Worm (Caenorhabditis elegans) whole organism, L2 larva: ENCODE results near the gene Y44A6B.3.

ENCODE experiments used
- F13H6.1 ChIP-seq: sonication (generic microtip); optimal IDR thresholded peaks from 2 replicates; lab custom pipeline; 2016; ENCODE audit warnings: missing genetic modification characterization, missing compliant biosample characterization
- R02D3.7 ChIP-seq: fragments of 150-350 bp; optimal IDR thresholded peaks from 2 replicates; lab custom pipeline; 2014; ENCODE audit warnings: missing biosample characterization, missing genetic modification characterization
- Y55F3AM.14 ChIP-seq: fragments of 200-800 bp; sonication (Bioruptor generic); optimal IDR thresholded peaks from 2 replicates; lab custom pipeline; 2018; ENCODE audit warnings: mild to moderate bottlenecking, missing genetic modification characterization, missing compliant biosample characterization
- ZK546.5 ChIP-seq: sonication (generic microtip); optimal IDR thresholded peaks from 2 replicates; lab custom pipeline; 2017; ENCODE audit warnings: missing biosample characterization, missing genetic modification characterization
- alr-1 ChIP-seq: fragments of 150-350 bp; optimal IDR thresholded peaks from 2 replicates; lab custom pipeline; 2014; ENCODE audit warnings: missing biosample characterization, missing genetic modification characterization
- ama-1 ChIP-seq: fragments of 150-350 bp; optimal IDR thresholded peaks from 2 replicates; lab custom pipeline; 2018; ENCODE audit warnings: inconsistent platforms
- blmp-1 ChIP-seq: sonication (generic microtip); optimal IDR thresholded peaks from 2 replicates; lab custom pipeline; 2017; ENCODE audit warnings: missing genetic modification characterization, mild to moderate bottlenecking, missing compliant biosample characterization, antibody characterized with exemption, moderate library complexity; ENCODE audit not compliant: insufficient read depth
- ceh-16 ChIP-seq: fragments of 150-350 bp; optimal IDR thresholded peaks from 2 replicates; lab custom pipeline; 2014; ENCODE audit warnings: missing biosample characterization, missing genetic modification characterization
- ceh-82 ChIP-seq: fragments of 150-350 bp; optimal IDR thresholded peaks from 2 replicates; lab custom pipeline; 2014; ENCODE audit warnings: missing biosample characterization, missing genetic modification characterization
- dmd-4 ChIP-seq: sonication (generic microtip); optimal IDR thresholded peaks from 2 replicates; lab custom pipeline; 2017; ENCODE audit warnings: missing biosample characterization, missing genetic modification characterization
- egl-27 ChIP-seq: sonication (generic microtip); optimal IDR thresholded peaks from 3 replicates; lab custom pipeline; 2017; ENCODE audit warnings: missing biosample characterization, missing genetic modification reagents, missing genetic modification characterization
- elt-1 ChIP-seq: fragments of 150-350 bp; optimal IDR thresholded peaks from 2 replicates; lab custom pipeline; 2014; ENCODE audit warnings: missing biosample characterization, missing genetic modification characterization
- elt-3 ChIP-seq: sonication (generic microtip); optimal IDR thresholded peaks from 2 replicates; lab custom pipeline; 2017; ENCODE audit warnings: missing biosample characterization, missing genetic modification characterization
- fos-1 ChIP-seq: fragments of 150-350 bp; optimal IDR thresholded peaks from 2 replicates; lab custom pipeline; 2014; ENCODE audit warnings: missing biosample characterization, missing genetic modification characterization
- lin-11 ChIP-seq: fragments of 150-350 bp; sonication (generic microtip); optimal IDR thresholded peaks from 2 replicates; lab custom pipeline; 2014; ENCODE audit warnings: missing biosample characterization, missing genetic modification characterization, inconsistent platforms, mixed read lengths
- lin-13 ChIP-seq: fragments of 150-350 bp; optimal IDR thresholded peaks from 2 replicates; lab custom pipeline; 2014; ENCODE audit warnings: missing biosample characterization, missing genetic modification reagents, missing genetic modification characterization
- lin-39 ChIP-seq: fragments of 150-350 bp; optimal IDR thresholded peaks from 2 replicates; lab custom pipeline; 2014; ENCODE audit warnings: missing biosample characterization, missing genetic modification reagents, missing genetic modification characterization
- lsy-2 ChIP-seq, 2 experiments: fragments of 150-350 bp in 1 of 2; sonication (generic microtip) in 1 of 2; optimal IDR thresholded peaks; 2 replicates each; lab custom pipeline; 2014 to 2017; ENCODE audit warnings: missing biosample characterization in 2 of 2, missing genetic modification characterization in 2 of 2
- mab-5 ChIP-seq: fragments of 150-350 bp; optimal IDR thresholded peaks from 2 replicates; lab custom pipeline; 2014; ENCODE audit warnings: missing biosample characterization, missing genetic modification characterization
- mdl-1 ChIP-seq, 2 experiments: fragments of 150-350 bp in 1 of 2; sonication (generic microtip) in 1 of 2; optimal IDR thresholded peaks; 2 replicates each; lab custom pipeline; 2017; ENCODE audit warnings: missing biosample characterization in 2 of 2, missing genetic modification characterization in 2 of 2
- nhr-10 ChIP-seq: sonication (generic microtip); optimal IDR thresholded peaks from 2 replicates; lab custom pipeline; 2017; ENCODE audit warnings: missing biosample characterization, missing genetic modification characterization
- nhr-12 ChIP-seq: fragments of 150-350 bp; optimal IDR thresholded peaks from 2 replicates; lab custom pipeline; 2014; ENCODE audit warnings: missing biosample characterization, missing genetic modification characterization
- nhr-21 ChIP-seq: fragments of 150-350 bp; optimal IDR thresholded peaks from 2 replicates; lab custom pipeline; 2014; ENCODE audit warnings: missing biosample characterization, missing genetic modification characterization
- nhr-23 ChIP-seq: fragments of 150-350 bp; optimal IDR thresholded peaks from 2 replicates; lab custom pipeline; 2014; ENCODE audit warnings: missing biosample characterization, missing genetic modification reagents, missing genetic modification characterization
- nhr-237 ChIP-seq: fragments of 150-350 bp; optimal IDR thresholded peaks from 2 replicates; lab custom pipeline; 2014; ENCODE audit warnings: missing biosample characterization, missing genetic modification characterization
- skn-1 ChIP-seq: sonication (generic microtip); optimal IDR thresholded peaks from 2 replicates; lab custom pipeline; 2017; ENCODE audit warnings: missing biosample characterization, missing genetic modification characterization
- sma-3 ChIP-seq: sonication (generic microtip); optimal IDR thresholded peaks from 2 replicates; lab custom pipeline; 2016; ENCODE audit warnings: missing genetic modification reagents, missing genetic modification characterization, missing compliant biosample characterization
- sma-9 ChIP-seq, 2 experiments: fragments of 150-350 bp in 1 of 2; sonication (generic microtip) in 1 of 2; optimal IDR thresholded peaks; 2 replicates each; lab custom pipeline; 2014 to 2016; ENCODE audit warnings: missing genetic modification characterization in 2 of 2, mild to moderate bottlenecking in 1 of 2, missing biosample characterization in 1 of 2, missing compliant biosample characterization in 1 of 2, missing genetic modification reagents in 1 of 2, moderate library complexity in 1 of 2
- snpc-4 ChIP-seq: fragments of 150-350 bp; optimal IDR thresholded peaks from 2 replicates; lab custom pipeline; 2014; ENCODE audit warnings: missing biosample characterization, missing genetic modification characterization
- unc-39 ChIP-seq: fragments of 150-350 bp; optimal IDR thresholded peaks from 2 replicates; lab custom pipeline; 2014; ENCODE audit warnings: missing biosample characterization, missing genetic modification characterization
- unc-55 ChIP-seq: fragments of 150-350 bp; sonication (generic microtip); optimal IDR thresholded peaks from 3 replicates; lab custom pipeline; 2014; ENCODE audit warnings: missing biosample characterization, missing genetic modification reagents, missing genetic modification characterization
- unc-62 ChIP-seq: fragments of 150-350 bp; optimal IDR thresholded peaks from 2 replicates; lab custom pipeline; 2014; ENCODE audit warnings: missing biosample characterization, missing genetic modification reagents, missing genetic modification characterization
- zag-1 ChIP-seq: fragments of 150-350 bp; optimal IDR thresholded peaks from 2 replicates; lab custom pipeline; 2014; ENCODE audit warnings: missing biosample characterization, missing genetic modification characterization
- ztf-1 ChIP-seq: fragments of 200-800 bp; sonication (Bioruptor generic); conservative IDR thresholded peaks from 2 replicates; pipeline ENCODE4 v1.3.6; 2022; ENCODE audit warnings: missing genetic modification characterization, missing compliant biosample characterization
- ztf-11 ChIP-seq: sonication (generic microtip); optimal IDR thresholded peaks from 2 replicates; lab custom pipeline; 2017; ENCODE audit warnings: missing biosample characterization, missing genetic modification characterization
- ztf-4 ChIP-seq: fragments of 150-350 bp; optimal IDR thresholded peaks from 2 replicates; lab custom pipeline; 2014; ENCODE audit warnings: missing biosample characterization, missing genetic modification characterization

Y44A6B.3 gene

DNA sequence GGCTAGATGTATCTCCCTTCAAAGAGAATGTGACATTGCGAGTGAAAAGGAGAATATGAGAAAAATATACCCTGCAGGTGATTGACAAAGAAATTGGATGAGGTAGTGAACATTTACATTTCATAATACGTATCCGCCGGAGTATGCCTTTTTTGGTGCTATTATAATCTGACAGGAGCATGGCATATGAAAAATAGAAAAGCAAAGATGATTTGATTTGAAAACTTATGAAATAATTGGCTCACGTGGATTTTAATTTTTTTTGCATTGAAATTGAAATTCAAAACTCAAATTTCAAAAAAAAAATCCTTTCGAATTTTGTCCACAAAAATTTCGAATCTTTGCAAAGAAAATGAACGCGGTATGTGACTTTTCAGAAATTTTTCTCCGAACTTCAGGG, 35.2 kb downstream of the Y44A6B.3 start, which contains the start of gene ttr-11:
ttr-11 (plus strand) TSS at position 301 of the 400 bp plus-strand sequence.
- TF ChIP-seq ama-1 (lab: Kevin White, UChicago) (no peak), unc-62 (GFP tag; lab: Kevin White, UChicago) (no peak), snpc-4 (tag; lab: Kevin White, UChicago) (no peak), skn-1 (tag; lab: Kevin White, UChicago) (no peak), mdl-1 (tag; optimal IDR thresholded peaks at IDR 0.05; lab: Kevin White, UChicago) (no peak), egl-27 (tag; lab: Kevin White, UChicago) (no peak), ztf-1 (no peak), ztf-4 (tag; lab: Kevin White, UChicago) (no peak), lin-39 (tag; lab: Kevin White, UChicago) (no peak), elt-3 (tag; lab: Kevin White, UChicago) (no peak), sma-3 (GFP tag; lab: Kevin White, UChicago) (no peak), lin-11 (no peak), fos-1 (tag; lab: Kevin White, UChicago) (no peak), lsy-2 (tag; optimal IDR thresholded peaks at IDR 0.05; lab: Kevin White, UChicago) (no peak), F13H6.1 (tag; lab: Kevin White, UChicago) (no peak), ceh-16 (tag; lab: Kevin White, UChicago) (no peak), nhr-23 (tag; lab: Kevin White, UChicago) (no peak), elt-1 (tag; lab: Kevin White, UChicago) (no peak), ztf-11 (tag; lab: Kevin White, UChicago) (no peak)

DNA sequence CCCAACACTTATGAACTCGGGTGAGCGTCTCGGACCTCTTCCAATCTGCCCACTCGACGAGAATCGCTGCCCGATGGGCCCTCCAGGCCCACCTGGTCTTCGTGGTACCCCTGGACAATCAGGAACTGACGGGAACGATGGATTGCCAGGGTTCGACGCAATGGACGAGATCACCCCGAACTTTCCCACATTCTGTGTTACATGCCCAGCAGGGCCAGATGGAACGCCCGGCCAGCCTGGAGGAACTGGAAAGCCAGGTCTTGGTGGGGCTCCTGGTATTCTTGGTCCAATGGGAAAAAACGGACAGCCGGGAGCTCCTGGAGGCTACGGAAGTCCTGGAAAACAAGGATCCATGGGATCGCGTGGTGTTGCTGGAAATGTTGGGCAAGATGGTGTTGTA, 37.5 kb downstream of the Y44A6B.3 start:
- TF ChIP-seq unc-39 (tag; lab: Kevin White, UChicago) (no peak), nhr-237 (tag; lab: Kevin White, UChicago) (no peak), ztf-4 (tag; lab: Kevin White, UChicago) (no peak), alr-1 (tag; lab: Kevin White, UChicago) (no peak), ZK546.5 (tag; lab: Kevin White, UChicago) (no peak), mab-5 (no peak), unc-55 (no peak), lin-13 (GFP tag; lab: Kevin White, UChicago) (no peak), ceh-82 (tag; lab: Kevin White, UChicago) (no peak), elt-1 (tag; lab: Kevin White, UChicago) (no peak), zag-1 (no peak), blmp-1 (tag; lab: Kevin White, UChicago) (no peak), lin-39 (tag; lab: Kevin White, UChicago) (no peak)
- TF ChIP-seq, all 48 proteins: peak for 0

DNA sequence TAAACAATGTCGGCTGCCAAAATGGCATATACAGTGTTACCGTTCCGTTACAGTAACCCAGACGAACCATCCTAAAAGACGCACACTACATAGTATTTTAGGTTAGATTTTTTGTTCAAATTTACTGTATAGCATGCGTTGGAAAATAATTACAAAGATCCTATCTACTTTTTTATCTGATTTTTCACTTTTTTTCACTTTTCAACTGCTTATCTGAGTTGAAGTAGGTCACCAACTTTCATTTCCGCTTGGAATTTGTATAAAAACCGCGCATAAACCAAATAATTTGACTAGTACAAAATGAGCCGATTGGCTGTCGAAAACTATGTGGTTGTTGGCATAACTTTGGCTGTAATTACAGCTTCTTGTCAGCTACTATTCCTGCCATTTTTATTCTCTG, 38.4 kb downstream of the Y44A6B.3 start, which contains the start of gene col-163:
col-163 (plus strand) TSS at position 301 of the 400 bp plus-strand sequence.
- no peak for TF ChIP-seq ztf-4 (tag; lab: Kevin White, UChicago)
- TF ChIP-seq fos-1 (tag; lab: Kevin White, UChicago), result no peak
- TF ChIP-seq F13H6.1 (tag; lab: Kevin White, UChicago), result no peak
- TF ChIP-seq ZK546.5 (tag; lab: Kevin White, UChicago), result no peak
- TF ChIP-seq nhr-21 (tag; lab: Kevin White, UChicago), result no peak
- no peak for TF ChIP-seq egl-27 (tag; lab: Kevin White, UChicago)
- TF ChIP-seq mab-5, result no peak
- TF ChIP-seq snpc-4 (tag; lab: Kevin White, UChicago), result no peak
- no peak for TF ChIP-seq Y55F3AM.14 (GFP tag; lab: Kevin White, UChicago)
- TF ChIP-seq ama-1 (lab: Kevin White, UChicago), result no peak
- TF ChIP-seq nhr-10 (tag; lab: Kevin White, UChicago), result no peak
- no peak for TF ChIP-seq lsy-2 (tag; optimal IDR thresholded peaks at IDR 0.05; lab: Kevin White, UChicago)
- TF ChIP-seq lin-13 (GFP tag; lab: Kevin White, UChicago), result no peak
- no peak for TF ChIP-seq nhr-12 (tag; lab: Kevin White, UChicago)
- no peak for TF ChIP-seq lin-11
- TF ChIP-seq sma-3 (GFP tag; lab: Kevin White, UChicago), result no peak
- TF ChIP-seq R02D3.7 (tag; lab: Kevin White, UChicago), result no peak
- TF ChIP-seq sma-9 (GFP tag; optimal IDR thresholded peaks at IDR 0.05; lab: Kevin White, UChicago), result no peak
- TF ChIP-seq sma-9 (tag; optimal IDR thresholded peaks at IDR 0.05; lab: Kevin White, UChicago), result no peak
- no peak for TF ChIP-seq dmd-4
- no peak for TF ChIP-seq nhr-23 (tag; lab: Kevin White, UChicago)
